Fruit fly (Drosophila melanogaster) whole organism, prepupa: ENCODE measurements around the gene ash2.

ENCODE experiments used
- Blimp-1 ChIP-seq: fragments of 200-800 bp; sonication (Bioruptor generic); optimal IDR thresholded peaks from 3 replicates; lab custom pipeline; 2017; ENCODE audit warnings: missing biosample characterization, missing genetic modification characterization, mild to moderate bottlenecking, moderate library complexity, missing genetic modification reagents
- CG10631 ChIP-seq: fragments of 200-800 bp; sonication (Bioruptor generic); optimal IDR thresholded peaks from 2 replicates; lab custom pipeline; 2016; ENCODE audit warnings: missing biosample characterization, missing genetic modification characterization
- CG10669 ChIP-seq: fragments of 200-800 bp; sonication (Bioruptor generic); optimal IDR thresholded peaks from 3 replicates; lab custom pipeline; 2018; ENCODE audit warnings: missing biosample characterization, mild to moderate bottlenecking, missing genetic modification characterization, moderate library complexity
- CG11294 ChIP-seq: fragments of 200-800 bp; sonication (Bioruptor generic); IDR thresholded peaks from 2 replicates; pipeline ENCODE4 v1.3.6; 2022; ENCODE audit warnings: missing biosample characterization, missing genetic modification characterization
- CG11762 ChIP-seq: fragments of 200-800 bp; sonication (Bioruptor generic); optimal IDR thresholded peaks from 3 replicates; lab custom pipeline; 2016; ENCODE audit warnings: missing biosample characterization, missing genetic modification characterization; ENCODE audit not compliant: insufficient read depth
- CG11902 ChIP-seq: fragments of 200-800 bp; sonication (Bioruptor generic); optimal IDR thresholded peaks from 3 replicates; lab custom pipeline; 2016; ENCODE audit warnings: missing biosample characterization, missing genetic modification characterization
- CG15336 ChIP-seq: fragments of 200-800 bp; sonication (Bioruptor generic); IDR thresholded peaks from 2 replicates; pipeline ENCODE4 v1.3.6; 2022; ENCODE audit warnings: missing biosample characterization, missing genetic modification characterization
- CG1621 ChIP-seq: fragments of 200-800 bp; sonication (Bioruptor generic); optimal IDR thresholded peaks from 3 replicates; lab custom pipeline; 2018; ENCODE audit warnings: missing biosample characterization, mild to moderate bottlenecking, missing genetic modification characterization
- CG16779 ChIP-seq: fragments of 200-800 bp; sonication (Bioruptor generic); optimal IDR thresholded peaks from 3 replicates; lab custom pipeline; 2017; ENCODE audit warnings: missing biosample characterization, mild to moderate bottlenecking, missing genetic modification characterization
- CG3032 ChIP-seq: fragments of 200-800 bp; optimal IDR thresholded peaks from 2 replicates; lab custom pipeline; 2019; ENCODE audit warnings: missing biosample characterization, mild to moderate bottlenecking, missing genetic modification characterization, moderate library complexity
- CG31627 ChIP-seq: fragments of 200-800 bp; sonication (Bioruptor generic); optimal IDR thresholded peaks from 3 replicates; lab custom pipeline; 2016; ENCODE audit warnings: missing biosample characterization, missing genetic modification characterization
- CG34406 ChIP-seq: fragments of 200-800 bp; sonication (Bioruptor generic); optimal IDR thresholded peaks from 3 replicates; lab custom pipeline; 2016; ENCODE audit warnings: missing biosample characterization, missing genetic modification characterization
- CG3919 ChIP-seq: fragments of 200-800 bp; sonication (Bioruptor generic); optimal IDR thresholded peaks from 3 replicates; lab custom pipeline; 2016; ENCODE audit warnings: missing biosample characterization, missing genetic modification characterization
- CG4318 ChIP-seq: fragments of 200-800 bp; sonication (Bioruptor generic); optimal IDR thresholded peaks from 3 replicates; lab custom pipeline; 2017; ENCODE audit warnings: missing biosample characterization, mild to moderate bottlenecking, missing genetic modification characterization
- CG6163 ChIP-seq: fragments of 200-800 bp; sonication (Bioruptor generic); IDR thresholded peaks from 3 replicates; pipeline ENCODE4 v1.3.6; 2022; ENCODE audit warnings: missing biosample characterization, missing genetic modification characterization
- CG6854 ChIP-seq: fragments of 200-800 bp; sonication (Bioruptor generic); optimal IDR thresholded peaks from 2 replicates; lab custom pipeline; 2017; ENCODE audit warnings: missing biosample characterization, mild to moderate bottlenecking, missing genetic modification characterization
- CG7368 ChIP-seq: fragments of 200-800 bp; sonication (Bioruptor generic); optimal IDR thresholded peaks from 3 replicates; lab custom pipeline; 2016; ENCODE audit warnings: missing biosample characterization, missing genetic modification characterization
- CG8119 ChIP-seq: fragments of 200-800 bp; sonication (Bioruptor generic); IDR thresholded peaks from 3 replicates; pipeline ENCODE4 v1.3.6; 2022; ENCODE audit warnings: missing biosample characterization, missing genetic modification characterization
- CG8319 ChIP-seq: fragments of 200-800 bp; sonication (Bioruptor generic); optimal IDR thresholded peaks from 3 replicates; lab custom pipeline; 2016; ENCODE audit warnings: missing biosample characterization, missing genetic modification characterization
- CG8632 ChIP-seq: fragments of 200-800 bp; sonication (Bioruptor generic); optimal IDR thresholded peaks from 3 replicates; lab custom pipeline; 2016; ENCODE audit warnings: missing biosample characterization, missing genetic modification characterization
- CG9139 ChIP-seq: fragments of 200-800 bp; sonication (Bioruptor generic); optimal IDR thresholded peaks from 3 replicates; lab custom pipeline; 2017; ENCODE audit warnings: missing biosample characterization, mild to moderate bottlenecking, missing genetic modification characterization
- Eip78C ChIP-seq: fragments of 200-800 bp; sonication (Bioruptor generic); peaks from one replicate; lab custom pipeline; 2016; ENCODE audit warnings: missing biosample characterization, missing genetic modification characterization
- Eip93F ChIP-seq: fragments of 200-800 bp; sonication (Bioruptor generic); optimal IDR thresholded peaks from 2 replicates; lab custom pipeline; 2016; ENCODE audit warnings: missing biosample characterization, mild to moderate bottlenecking, missing genetic modification characterization
- Ets21C ChIP-seq: fragments of 200-800 bp; sonication (Bioruptor generic); optimal IDR thresholded peaks from 3 replicates; lab custom pipeline; 2016; ENCODE audit warnings: missing biosample characterization, missing genetic modification characterization
- Ets96B ChIP-seq: fragments of 200-800 bp; optimal IDR thresholded peaks from 2 replicates; lab custom pipeline; 2019; ENCODE audit warnings: missing biosample characterization, mild to moderate bottlenecking, missing genetic modification characterization, moderate library complexity
- Gug ChIP-seq: fragments of 200-800 bp; sonication (Bioruptor generic); IDR thresholded peaks from 2 replicates; pipeline ENCODE4 v1.3.6; 2022; ENCODE audit warnings: missing biosample characterization, missing genetic modification characterization
- Hr38 ChIP-seq: sonication (Bioruptor generic); optimal IDR thresholded peaks from 2 replicates; lab custom pipeline; 2016; ENCODE audit warnings: missing biosample characterization, missing genetic modification characterization
- Hr39 ChIP-seq: fragments of 200-800 bp; sonication (Bioruptor generic); optimal IDR thresholded peaks from 2 replicates; lab custom pipeline; 2016; ENCODE audit warnings: missing biosample characterization, missing genetic modification characterization
- Lpt ChIP-seq: fragments of 200-800 bp; sonication (Bioruptor generic); optimal IDR thresholded peaks from 3 replicates; lab custom pipeline; 2016; ENCODE audit warnings: missing biosample characterization, missing genetic modification characterization
- OdsH ChIP-seq: fragments of 200-800 bp; sonication (Bioruptor generic); optimal IDR thresholded peaks from 3 replicates; lab custom pipeline; 2016; ENCODE audit warnings: missing biosample characterization, missing genetic modification characterization
- Sox102F ChIP-seq: fragments of 200-800 bp; sonication (Bioruptor generic); optimal IDR thresholded peaks from 2 replicates; lab custom pipeline; 2016; ENCODE audit warnings: missing biosample characterization, mild to moderate bottlenecking, missing genetic modification characterization
- Sox14 ChIP-seq: fragments of 200-800 bp; sonication (Bioruptor generic); optimal IDR thresholded peaks from 3 replicates; lab custom pipeline; 2016; ENCODE audit warnings: missing biosample characterization, missing genetic modification characterization
- Sox15 ChIP-seq: fragments of 200-800 bp; sonication (Bioruptor generic); optimal IDR thresholded peaks from 3 replicates; lab custom pipeline; 2016; ENCODE audit warnings: missing biosample characterization, missing genetic modification characterization
- achi ChIP-seq: fragments of 200-800 bp; sonication (Bioruptor generic); optimal IDR thresholded peaks from 3 replicates; lab custom pipeline; 2016; ENCODE audit warnings: missing biosample characterization, missing genetic modification characterization
- cyc ChIP-seq: fragments of 200-800 bp; sonication (Bioruptor generic); optimal IDR thresholded peaks from 3 replicates; lab custom pipeline; 2016; ENCODE audit warnings: missing biosample characterization, missing genetic modification characterization
- dac ChIP-seq: fragments of 200-800 bp; sonication (Bioruptor generic); optimal IDR thresholded peaks from 2 replicates; lab custom pipeline; 2017; ENCODE audit warnings: missing biosample characterization, mild to moderate bottlenecking, missing genetic modification characterization
- eg ChIP-seq: fragments of 200-800 bp; sonication (Bioruptor generic); IDR thresholded peaks from 3 replicates; pipeline ENCODE4 v1.3.6; 2022; ENCODE audit warnings: missing biosample characterization, missing genetic modification characterization
- fd59A ChIP-seq: fragments of 200-800 bp; sonication (Bioruptor generic); optimal IDR thresholded peaks from 2 replicates; lab custom pipeline; 2017; ENCODE audit warnings: missing biosample characterization, mild to moderate bottlenecking, missing genetic modification characterization, missing genetic modification reagents
- fd85E ChIP-seq: fragments of 200-800 bp; sonication (Bioruptor generic); optimal IDR thresholded peaks from 3 replicates; lab custom pipeline; 2016; ENCODE audit warnings: missing biosample characterization, missing genetic modification characterization
- fkh ChIP-seq: fragments of 200-800 bp; sonication (Bioruptor generic); optimal IDR thresholded peaks from 3 replicates; lab custom pipeline; 2017; ENCODE audit warnings: missing biosample characterization, mild to moderate bottlenecking, missing genetic modification characterization, moderate library complexity
- lz ChIP-seq: fragments of 200-800 bp; sonication (Bioruptor generic); optimal IDR thresholded peaks from 3 replicates; lab custom pipeline; 2016; ENCODE audit warnings: missing biosample characterization, missing genetic modification characterization
- net ChIP-seq: fragments of 200-800 bp; sonication (Bioruptor generic); optimal IDR thresholded peaks from 3 replicates; lab custom pipeline; 2016; ENCODE audit warnings: missing biosample characterization, missing genetic modification characterization
- salr ChIP-seq, 2 experiments: fragments of 200-800 bp; sonication (Bioruptor generic); optimal IDR thresholded peaks; 3 replicates each; lab custom pipeline; 2016 to 2018; ENCODE audit warnings: missing biosample characterization in 2 of 2, missing genetic modification characterization in 2 of 2, mild to moderate bottlenecking in 1 of 2
- spab ChIP-seq: fragments of 200-800 bp; sonication (Bioruptor generic); optimal IDR thresholded peaks from 2 replicates; lab custom pipeline; 2017; ENCODE audit warnings: missing biosample characterization, mild to moderate bottlenecking, missing genetic modification characterization, missing genetic modification reagents
- svp ChIP-seq: fragments of 200-800 bp; sonication (Bioruptor generic); peaks from one replicate; lab custom pipeline; 2016; ENCODE audit warnings: missing biosample characterization, missing genetic modification characterization
- topi ChIP-seq: fragments of 200-800 bp; sonication (Bioruptor generic); optimal IDR thresholded peaks from 3 replicates; lab custom pipeline; 2016; ENCODE audit warnings: missing biosample characterization, missing genetic modification characterization
- vri ChIP-seq: fragments of 200-800 bp; sonication (Bioruptor generic); optimal IDR thresholded peaks from 3 replicates; lab custom pipeline; 2016; ENCODE audit warnings: missing biosample characterization, mild to moderate bottlenecking, missing genetic modification characterization

The ash2 gene

dm6 chr3R:24606868-24607267 lies 43.1 kb upstream of the ash2 start (continued):
- TF ChIP-seq lz (GFP tag; lab: Kevin White, UChicago) = no peak
- no peak for TF ChIP-seq CG16779 (tag; lab: Kevin White, UChicago)
- TF ChIP-seq net (GFP tag; lab: Kevin White, UChicago) = no peak
- peak; percentile 5 for TF ChIP-seq CG3919 (GFP tag; lab: Kevin White, UChicago)
- TF ChIP-seq Eip93F (GFP tag; lab: Kevin White, UChicago) = no peak
- no peak for TF ChIP-seq CG11294 (GFP tag; lab: Robert Waterston, UW)
- no peak for TF ChIP-seq Sox102F
- no peak for TF ChIP-seq CG3032 (tag; lab: Kevin White, UChicago)
- TF ChIP-seq Hr39 (GFP tag; lab: Kevin White, UChicago) = no peak
- no peak for TF ChIP-seq Ets96B (tag; lab: Kevin White, UChicago)
- TF ChIP-seq Hr38 = no peak
- peak in 1 of 2 experiments; percentile 32 for TF ChIP-seq salr (GFP tag; optimal IDR thresholded peaks at IDR 0.05; lab: Kevin White, UChicago)
- TF ChIP-seq CG1621 (tag; lab: Kevin White, UChicago) = peak; percentile 32
- TF ChIP-seq CG8119 (GFP tag; lab: Robert Waterston, UW) = no peak
- no peak for TF ChIP-seq CG15336 (GFP tag; lab: Robert Waterston, UW)
- no peak for TF ChIP-seq CG10631
- no peak for TF ChIP-seq fd85E (GFP tag; lab: Kevin White, UChicago)
- no peak for TF ChIP-seq fd59A
- TF ChIP-seq CG31627 = no peak
- no peak for TF ChIP-seq Sox14 (GFP tag; lab: Kevin White, UChicago)
- TF ChIP-seq CG6163 (GFP tag; lab: Robert Waterston, UW) = 0 out of 3 replicates have a peak, but pooled peaks have one; percentile 8
- TF ChIP-seq eg = 0 out of 3 replicates have a peak, but pooled peaks have one; percentile 6
- TF ChIP-seq Blimp-1 = no peak
- no peak for TF ChIP-seq CG11902 (GFP tag; lab: Kevin White, UChicago)
- TF ChIP-seq CG7368 (GFP tag; lab: Kevin White, UChicago) = no peak

DNA sequence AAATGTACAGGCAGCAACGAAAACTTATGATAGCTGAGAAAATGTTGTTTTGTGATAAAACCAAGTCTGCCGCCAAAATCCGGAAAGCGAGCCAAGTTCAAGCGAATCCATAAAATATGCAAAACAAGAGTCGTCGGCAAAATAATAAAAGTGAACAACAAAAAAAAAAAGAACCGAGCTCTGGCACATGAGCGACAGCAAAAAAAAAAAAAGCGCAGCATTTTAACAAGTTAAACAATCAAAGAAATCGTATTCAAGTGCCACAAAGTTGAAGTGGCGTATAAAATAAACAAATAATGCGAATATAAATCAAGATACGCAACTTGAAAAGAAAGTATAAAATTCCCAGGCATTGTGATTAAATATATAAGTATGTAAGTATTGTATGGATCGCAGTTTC lies 41.6 kb upstream of the ash2 start:
- TF ChIP-seq CG34406 (no peak), svp (GFP tag; lab: Kevin White, UChicago) (peak; percentile 65), Hr39 (GFP tag; lab: Kevin White, UChicago) (no peak), CG3919 (GFP tag; lab: Kevin White, UChicago) (no peak), vri (GFP tag; lab: Kevin White, UChicago) (no peak), cyc (GFP tag; lab: Kevin White, UChicago) (no peak), CG31627 (no peak), CG10669 (GFP tag; lab: Kevin White, UChicago) (peak; percentile 32), CG9139 (GFP tag; lab: Kevin White, UChicago) (peak; percentile 33), CG8119 (GFP tag; lab: Robert Waterston, UW) (no peak), Ets21C (no peak), CG8319 (GFP tag; lab: Kevin White, UChicago) (no peak), Gug (GFP tag; lab: Robert Waterston, UW) (no peak), fd85E (GFP tag; lab: Kevin White, UChicago) (no peak), Sox15 (GFP tag; lab: Kevin White, UChicago) (no peak), CG11762 (GFP tag; lab: Kevin White, UChicago) (no peak), Sox102F (no peak), lz (GFP tag; lab: Kevin White, UChicago) (no peak), dac (GFP tag; lab: Kevin White, UChicago) (no peak), CG11902 (GFP tag; lab: Kevin White, UChicago) (no peak), CG10631 (no peak), CG6854 (GFP tag; lab: Kevin White, UChicago) (no peak), eg (no peak), CG6163 (GFP tag; lab: Robert Waterston, UW) (peak; percentile 71; the same call in 2 of the 3 replicates), net (GFP tag; lab: Kevin White, UChicago) (no peak), CG3032 (tag; lab: Kevin White, UChicago) (peak; percentile 19), CG4318 (GFP tag; lab: Kevin White, UChicago) (no peak), CG8632 (GFP tag; lab: Kevin White, UChicago) (no peak), Hr38 (no peak), CG11294 (GFP tag; lab: Robert Waterston, UW) (no peak), spab (GFP tag; lab: Kevin White, UChicago) (peak; percentile 43), Sox14 (GFP tag; lab: Kevin White, UChicago) (no peak), CG1621 (tag; lab: Kevin White, UChicago) (no peak), Eip93F (GFP tag; lab: Kevin White, UChicago) (no peak), Ets96B (tag; lab: Kevin White, UChicago) (peak; percentile 18), CG15336 (GFP tag; lab: Robert Waterston, UW) (no peak), Lpt (no peak), topi (GFP tag; lab: Kevin White, UChicago) (no peak), CG16779 (tag; lab: Kevin White, UChicago) (no peak), OdsH (GFP tag; lab: Kevin White, UChicago) (no peak), achi (GFP tag; lab: Kevin White, UChicago) (no peak), Eip78C (peak; percentile 65), fkh (no peak), CG7368 (GFP tag; lab: Kevin White, UChicago) (no peak)
